Worm (Caenorhabditis elegans) whole organism, L2 larva: Measurements from ENCODE around the gene clec-134.

Experiments
- R02D3.7 ChIP-seq: fragments of 150-350 bp; optimal IDR thresholded peaks from 2 replicates; lab custom pipeline; 2014; ENCODE audit warnings: missing biosample characterization, missing genetic modification characterization
- Y55F3AM.14 ChIP-seq: fragments of 200-800 bp; sonication (Bioruptor generic); optimal IDR thresholded peaks from 2 replicates; lab custom pipeline; 2018; ENCODE audit warnings: mild to moderate bottlenecking, missing genetic modification characterization, missing compliant biosample characterization
- ZK546.5 ChIP-seq: sonication (generic microtip); optimal IDR thresholded peaks from 2 replicates; lab custom pipeline; 2017; ENCODE audit warnings: missing biosample characterization, missing genetic modification characterization
- alr-1 ChIP-seq: fragments of 150-350 bp; optimal IDR thresholded peaks from 2 replicates; lab custom pipeline; 2014; ENCODE audit warnings: missing biosample characterization, missing genetic modification characterization
- ama-1 ChIP-seq: fragments of 150-350 bp; optimal IDR thresholded peaks from 2 replicates; lab custom pipeline; 2018; ENCODE audit warnings: inconsistent platforms
- ceh-82 ChIP-seq: fragments of 150-350 bp; optimal IDR thresholded peaks from 2 replicates; lab custom pipeline; 2014; ENCODE audit warnings: missing biosample characterization, missing genetic modification characterization
- crh-2 ChIP-seq: sonication (generic microtip); optimal IDR thresholded peaks from 2 replicates; lab custom pipeline; 2017; ENCODE audit warnings: missing biosample characterization, missing genetic modification characterization
- elt-1 ChIP-seq: fragments of 150-350 bp; optimal IDR thresholded peaks from 2 replicates; lab custom pipeline; 2014; ENCODE audit warnings: missing biosample characterization, missing genetic modification characterization
- elt-3 ChIP-seq: sonication (generic microtip); optimal IDR thresholded peaks from 2 replicates; lab custom pipeline; 2017; ENCODE audit warnings: missing biosample characterization, missing genetic modification characterization
- lin-39 ChIP-seq: fragments of 150-350 bp; optimal IDR thresholded peaks from 2 replicates; lab custom pipeline; 2014; ENCODE audit warnings: missing biosample characterization, missing genetic modification reagents, missing genetic modification characterization
- lsy-2 ChIP-seq, 2 experiments: fragments of 150-350 bp in 1 of 2; sonication (generic microtip) in 1 of 2; optimal IDR thresholded peaks; 2 replicates each; lab custom pipeline; 2014 to 2017; ENCODE audit warnings: missing biosample characterization in 2 of 2, missing genetic modification characterization in 2 of 2
- mab-5 ChIP-seq: fragments of 150-350 bp; optimal IDR thresholded peaks from 2 replicates; lab custom pipeline; 2014; ENCODE audit warnings: missing biosample characterization, missing genetic modification characterization
- mdl-1 ChIP-seq, 2 experiments: fragments of 150-350 bp in 1 of 2; sonication (generic microtip) in 1 of 2; optimal IDR thresholded peaks; 2 replicates each; lab custom pipeline; 2017; ENCODE audit warnings: missing biosample characterization in 2 of 2, missing genetic modification characterization in 2 of 2
- nhr-10 ChIP-seq: sonication (generic microtip); optimal IDR thresholded peaks from 2 replicates; lab custom pipeline; 2017; ENCODE audit warnings: missing biosample characterization, missing genetic modification characterization
- nhr-12 ChIP-seq: fragments of 150-350 bp; optimal IDR thresholded peaks from 2 replicates; lab custom pipeline; 2014; ENCODE audit warnings: missing biosample characterization, missing genetic modification characterization
- nhr-129 ChIP-seq: fragments of 150-350 bp; optimal IDR thresholded peaks from 2 replicates; lab custom pipeline; 2014; ENCODE audit warnings: missing biosample characterization, missing genetic modification characterization
- nhr-21 ChIP-seq: fragments of 150-350 bp; optimal IDR thresholded peaks from 2 replicates; lab custom pipeline; 2014; ENCODE audit warnings: missing biosample characterization, missing genetic modification characterization
- nhr-25 ChIP-seq: fragments of 150-350 bp; sonication (generic microtip); optimal IDR thresholded peaks from 3 replicates; lab custom pipeline; 2014; ENCODE audit warnings: missing biosample characterization, missing genetic modification characterization
- nhr-6 ChIP-seq: fragments of 150-350 bp; optimal IDR thresholded peaks from 2 replicates; lab custom pipeline; 2014; ENCODE audit warnings: missing biosample characterization, missing genetic modification characterization
- nhr-77 ChIP-seq: fragments of 150-350 bp; optimal IDR thresholded peaks from 2 replicates; lab custom pipeline; 2014; ENCODE audit warnings: missing biosample characterization, missing genetic modification characterization
- skn-1 ChIP-seq: sonication (generic microtip); optimal IDR thresholded peaks from 2 replicates; lab custom pipeline; 2017; ENCODE audit warnings: missing biosample characterization, missing genetic modification characterization
- sma-9 ChIP-seq, 2 experiments: fragments of 150-350 bp in 1 of 2; sonication (generic microtip) in 1 of 2; optimal IDR thresholded peaks; 2 replicates each; lab custom pipeline; 2014 to 2016; ENCODE audit warnings: missing genetic modification characterization in 2 of 2, mild to moderate bottlenecking in 1 of 2, missing biosample characterization in 1 of 2, missing compliant biosample characterization in 1 of 2, missing genetic modification reagents in 1 of 2, moderate library complexity in 1 of 2
- unc-39 ChIP-seq: fragments of 150-350 bp; optimal IDR thresholded peaks from 2 replicates; lab custom pipeline; 2014; ENCODE audit warnings: missing biosample characterization, missing genetic modification characterization
- unc-55 ChIP-seq: fragments of 150-350 bp; sonication (generic microtip); optimal IDR thresholded peaks from 3 replicates; lab custom pipeline; 2014; ENCODE audit warnings: missing biosample characterization, missing genetic modification reagents, missing genetic modification characterization
- unc-62 ChIP-seq: fragments of 150-350 bp; optimal IDR thresholded peaks from 2 replicates; lab custom pipeline; 2014; ENCODE audit warnings: missing biosample characterization, missing genetic modification reagents, missing genetic modification characterization
- zag-1 ChIP-seq: fragments of 150-350 bp; optimal IDR thresholded peaks from 2 replicates; lab custom pipeline; 2014; ENCODE audit warnings: missing biosample characterization, missing genetic modification characterization
- ztf-1 ChIP-seq: fragments of 200-800 bp; sonication (Bioruptor generic); conservative IDR thresholded peaks from 2 replicates; pipeline ENCODE4 v1.3.6; 2022; ENCODE audit warnings: missing genetic modification characterization, missing compliant biosample characterization
- ztf-11 ChIP-seq: sonication (generic microtip); optimal IDR thresholded peaks from 2 replicates; lab custom pipeline; 2017; ENCODE audit warnings: missing biosample characterization, missing genetic modification characterization
- ztf-4 ChIP-seq: fragments of 150-350 bp; optimal IDR thresholded peaks from 2 replicates; lab custom pipeline; 2014; ENCODE audit warnings: missing biosample characterization, missing genetic modification characterization

Gene clec-134

DNA sequence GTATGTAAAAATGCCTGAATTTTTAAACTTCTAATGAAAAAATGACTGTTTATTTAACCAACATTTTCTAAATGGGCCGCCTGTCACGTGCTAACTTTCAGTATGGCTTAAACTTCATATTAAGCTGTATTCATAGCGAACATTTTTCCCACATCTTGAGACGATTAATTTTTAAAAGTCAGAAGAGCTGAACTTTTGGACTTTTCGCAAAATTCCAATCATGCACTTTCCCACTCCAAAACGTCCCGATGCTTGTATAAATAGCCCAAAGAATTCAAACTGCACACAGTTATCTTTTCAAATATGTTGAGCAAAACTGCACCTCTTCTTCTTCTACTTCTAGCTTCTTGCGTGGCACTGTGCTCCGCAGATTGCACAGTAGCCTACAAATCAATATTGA, 3.1 kb upstream of the clec-134 start, which contains the start of gene clec-132:
TSS of gene clec-132 (plus strand) at position 301 of the 400 bp plus-strand sequence.
- no peak for TF ChIP-seq alr-1 (tag; lab: Kevin White, UChicago)
- TF ChIP-seq crh-2 (tag; lab: Kevin White, UChicago) = no peak
- no peak for TF ChIP-seq nhr-10
- TF ChIP-seq unc-62 (GFP tag; lab: Kevin White, UChicago) = no peak
- no peak for TF ChIP-seq sma-9 (GFP tag; optimal IDR thresholded peaks at IDR 0.05; lab: Kevin White, UChicago)
- no peak for TF ChIP-seq sma-9 (tag; optimal IDR thresholded peaks at IDR 0.05; lab: Kevin White, UChicago)
- no peak for TF ChIP-seq lin-39
- TF ChIP-seq skn-1 (tag; lab: Kevin White, UChicago) = no peak
- no peak for TF ChIP-seq nhr-25 (tag; lab: Kevin White, UChicago)
- no peak for TF ChIP-seq mdl-1 (tag; optimal IDR thresholded peaks at IDR 0.05; lab: Kevin White, UChicago)
- TF ChIP-seq ztf-11 (tag; lab: Kevin White, UChicago) = no peak
- no peak for TF ChIP-seq lsy-2 (tag; optimal IDR thresholded peaks at IDR 0.05; lab: Kevin White, UChicago)

DNA sequence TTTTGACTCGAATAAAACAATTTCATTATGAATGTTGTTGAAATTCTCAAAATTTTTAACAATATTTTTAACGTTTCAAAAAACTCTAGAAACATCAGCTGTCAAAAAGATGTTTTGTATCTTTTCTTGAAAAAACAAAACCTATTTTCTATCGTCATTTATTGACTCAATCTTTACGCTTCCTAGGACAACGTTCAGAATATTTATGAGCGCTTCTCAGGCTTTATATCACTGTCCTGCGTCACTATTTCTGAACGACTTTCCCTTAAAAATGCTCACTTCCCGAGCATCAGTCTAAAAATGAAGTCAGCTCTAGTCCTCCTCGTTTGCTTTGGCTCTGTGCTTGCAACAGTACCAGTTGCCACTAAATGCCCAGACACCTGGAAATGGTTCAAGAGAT, 1.7 kb upstream of the clec-134 start, which contains the start of gene clec-133:
TSS of gene clec-133 (plus strand) at position 301 of the 400 bp plus-strand sequence.
- TF ChIP-seq ztf-11 (tag; lab: Kevin White, UChicago) (no peak), unc-39 (tag; lab: Kevin White, UChicago) (no peak), zag-1 (tag; lab: Kevin White, UChicago) (no peak), sma-9 (GFP tag; optimal IDR thresholded peaks at IDR 0.05; lab: Kevin White, UChicago) (no peak), sma-9 (tag; optimal IDR thresholded peaks at IDR 0.05; lab: Kevin White, UChicago) (no peak), unc-55 (no peak), mab-5 (tag; lab: Kevin White, UChicago) (no peak), mdl-1 (tag; optimal IDR thresholded peaks at IDR 0.05; lab: Kevin White, UChicago) (no peak), ztf-1 (GFP tag; lab: Robert Waterston, UW) (no peak), unc-62 (GFP tag; lab: Kevin White, UChicago) (no peak)

DNA sequence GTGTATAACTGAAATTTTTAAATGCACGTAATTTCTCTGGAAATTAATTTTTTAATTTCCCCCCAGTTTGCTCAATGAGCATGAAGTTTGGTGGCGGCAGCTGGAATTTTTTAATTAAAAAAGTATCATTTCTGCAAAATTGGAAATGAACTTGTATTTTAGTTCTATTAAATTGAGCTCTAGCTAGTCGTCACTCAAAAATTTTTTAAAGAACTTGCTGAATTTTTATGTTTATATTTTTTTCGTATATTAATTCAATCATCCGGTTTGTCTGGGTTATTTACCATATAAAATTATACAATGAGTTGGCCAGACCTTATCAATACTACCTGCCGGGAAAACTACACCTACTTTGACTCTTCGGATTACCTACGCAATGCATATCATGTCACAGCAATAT, 1.9 kb downstream of the clec-134 start, which contains the start of gene srh-59:
TSS of gene srh-59 (plus strand) at position 301 of the 400 bp plus-strand sequence.
- no peak for TF ChIP-seq ama-1 (lab: Kevin White, UChicago)
- TF ChIP-seq ztf-1 (GFP tag; lab: Robert Waterston, UW) = no peak
- TF ChIP-seq mab-5 (tag; lab: Kevin White, UChicago) = no peak
- TF ChIP-seq ztf-4 (tag; lab: Kevin White, UChicago) = no peak
- no peak for TF ChIP-seq nhr-129 (tag; lab: Kevin White, UChicago)
- TF ChIP-seq unc-55 = no peak
- no peak for TF ChIP-seq nhr-12
- no peak for TF ChIP-seq lin-39
- TF ChIP-seq nhr-77 (tag; lab: Kevin White, UChicago) = no peak

DNA sequence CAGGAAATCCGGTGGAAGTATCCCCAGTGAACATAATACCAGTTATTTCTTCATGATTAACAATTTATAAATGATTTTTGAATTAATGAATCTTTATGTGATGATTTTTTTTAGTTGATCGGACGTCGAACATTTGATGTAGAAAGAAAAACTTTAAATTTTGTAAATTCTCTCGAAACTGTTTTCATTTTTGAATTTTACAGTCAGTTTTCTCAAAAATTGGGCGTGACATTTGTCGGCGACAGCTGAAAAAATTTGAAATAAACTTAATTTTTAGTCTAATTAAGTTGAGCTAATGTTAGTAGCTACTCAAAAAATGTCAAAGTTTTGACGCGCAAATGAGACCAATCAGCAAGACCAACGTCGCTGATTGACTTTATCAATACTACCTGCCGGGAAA, 3.5 kb downstream of the clec-134 start, which contains the start of gene srh-60:
TSS of gene srh-60 (plus strand) at position 301 of the 400 bp plus-strand sequence.
- TF ChIP-seq Y55F3AM.14 (GFP tag; lab: Kevin White, UChicago) (no peak), elt-1 (tag; lab: Kevin White, UChicago) (no peak), elt-3 (tag; lab: Kevin White, UChicago) (no peak)

DNA sequence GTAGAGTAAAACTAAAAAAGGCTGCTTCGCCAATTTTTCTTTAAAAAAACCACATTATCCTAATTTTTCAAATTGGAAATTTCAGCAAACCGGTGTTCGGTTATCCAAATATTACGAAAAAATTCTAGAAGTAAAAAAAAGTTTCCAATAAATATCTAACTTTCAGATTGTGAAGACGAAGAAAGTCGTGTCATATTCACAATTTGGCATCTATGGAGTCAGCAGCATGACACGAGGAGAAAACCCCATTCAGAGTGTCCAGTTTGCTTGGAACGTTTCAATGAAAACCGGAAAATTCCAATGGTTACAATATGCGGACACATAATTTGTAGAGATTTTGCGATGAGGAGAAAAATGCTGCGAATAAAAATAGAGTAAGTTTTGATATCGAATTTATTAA, 15.5 kb downstream of the clec-134 start, which contains the start of gene Y49F6A.12:
TSS of gene Y49F6A.12 (plus strand) at position 301 of the 400 bp plus-strand sequence.
- no peak for TF ChIP-seq ceh-82 (tag; lab: Kevin White, UChicago)
- no peak for TF ChIP-seq ztf-4 (tag; lab: Kevin White, UChicago)
- no peak for TF ChIP-seq ZK546.5 (tag; lab: Kevin White, UChicago)

DNA sequence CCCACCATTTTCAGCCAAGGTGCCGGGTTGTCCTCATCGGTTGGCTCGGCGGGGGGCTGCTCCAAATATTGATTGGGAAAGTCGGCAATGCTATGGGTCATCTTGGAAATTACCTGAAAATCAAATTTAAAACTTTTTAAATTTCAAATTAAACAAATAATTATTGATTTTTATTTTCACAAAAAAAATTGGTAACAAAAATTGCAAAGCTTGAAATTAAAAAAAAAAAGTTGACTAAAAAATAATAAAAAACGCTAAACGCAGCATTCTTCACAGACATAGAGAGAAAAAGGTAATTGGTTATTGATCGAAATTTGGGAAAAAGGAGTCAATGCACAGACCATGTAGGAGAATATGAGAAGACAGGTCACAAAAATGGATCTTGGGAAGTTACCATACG, 18.9 kb downstream of the clec-134 start, which contains the start of gene Y49F6A.11:
TSS of gene Y49F6A.11 (minus strand) at position 101 of the 400 bp plus-strand sequence.
- no peak for TF ChIP-seq crh-2 (tag; lab: Kevin White, UChicago)

DNA sequence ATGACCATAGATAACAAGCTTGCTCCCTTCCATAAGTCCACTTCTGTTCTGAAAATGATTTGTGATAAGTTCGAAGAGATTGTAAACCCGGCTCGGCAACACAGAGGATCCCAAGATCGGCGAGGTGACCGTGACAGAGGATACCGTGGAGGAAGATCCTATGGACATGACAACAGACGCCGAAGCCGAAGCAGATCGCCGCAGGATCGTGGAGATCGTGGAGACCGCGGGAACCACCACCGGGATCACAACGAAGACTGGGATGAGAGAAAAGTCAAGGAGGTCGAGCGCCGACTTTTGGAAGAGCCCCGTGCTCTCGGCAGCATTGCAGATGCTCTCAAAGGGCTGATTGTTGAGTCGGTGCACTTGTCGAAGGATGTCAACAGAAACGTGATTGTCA, 24.7 kb downstream of the clec-134 start:
- TF ChIP-seq mdl-1 (tag; optimal IDR thresholded peaks at IDR 0.05; lab: Kevin White, UChicago) (no peak), R02D3.7 (tag; lab: Kevin White, UChicago) (no peak), nhr-21 (tag; lab: Kevin White, UChicago) (no peak), nhr-6 (tag; lab: Kevin White, UChicago) (no peak), crh-2 (tag; lab: Kevin White, UChicago) (no peak), nhr-10 (no peak)
